Worm (Caenorhabditis elegans): Measurements from ENCODE around the gene arrd-17.

DNA sequence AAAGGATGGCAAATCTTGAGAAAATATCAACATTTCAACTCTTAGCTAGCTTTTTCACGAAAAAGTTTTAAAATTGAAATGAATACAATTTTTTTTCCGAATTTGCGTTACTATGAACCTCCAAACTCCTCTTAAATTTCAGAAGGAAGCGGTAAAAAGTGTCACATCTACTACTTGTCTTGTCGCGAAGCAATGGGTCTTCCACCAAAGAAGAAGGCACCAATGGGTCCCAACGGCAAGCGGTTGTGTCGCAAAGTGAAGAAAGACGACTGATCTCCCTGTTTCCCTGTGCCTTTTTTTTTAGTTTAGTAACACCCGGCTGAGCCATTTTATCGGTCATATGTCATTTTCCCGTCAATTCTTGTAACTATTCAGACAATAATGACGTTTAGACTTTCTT is 9.6 kb downstream of the arrd-17 start:
- TF ChIP-seq ceh-16 (tag; optimal IDR thresholded peaks at IDR 0.05) (no peak), elt-3 (tag; optimal IDR thresholded peaks at IDR 0.05) (no peak), ceh-28 (tag; optimal IDR thresholded peaks at IDR 0.05) (no peak)

All from whole organism, L3 larva.